Worm (Caenorhabditis elegans) whole organism, L2 larva: ENCODE measurements around the gene grl-8.

Experiments
- Y55F3AM.14 ChIP-seq: fragments of 200-800 bp; sonication (Bioruptor generic); optimal IDR thresholded peaks from 2 replicates; lab custom pipeline; 2018; ENCODE audit warnings: mild to moderate bottlenecking, missing genetic modification characterization, missing compliant biosample characterization
- ZK546.5 ChIP-seq: sonication (generic microtip); optimal IDR thresholded peaks from 2 replicates; lab custom pipeline; 2017; ENCODE audit warnings: missing biosample characterization, missing genetic modification characterization
- alr-1 ChIP-seq: fragments of 150-350 bp; optimal IDR thresholded peaks from 2 replicates; lab custom pipeline; 2014; ENCODE audit warnings: missing biosample characterization, missing genetic modification characterization
- aly-2 ChIP-seq: fragments of 150-350 bp; optimal IDR thresholded peaks from 2 replicates; lab custom pipeline; 2014; ENCODE audit warnings: missing biosample characterization, missing genetic modification characterization
- blmp-1 ChIP-seq: sonication (generic microtip); optimal IDR thresholded peaks from 2 replicates; lab custom pipeline; 2017; ENCODE audit warnings: missing genetic modification characterization, mild to moderate bottlenecking, missing compliant biosample characterization, antibody characterized with exemption, moderate library complexity; ENCODE audit not compliant: insufficient read depth
- ceh-82 ChIP-seq: fragments of 150-350 bp; optimal IDR thresholded peaks from 2 replicates; lab custom pipeline; 2014; ENCODE audit warnings: missing biosample characterization, missing genetic modification characterization
- dmd-4 ChIP-seq: sonication (generic microtip); optimal IDR thresholded peaks from 2 replicates; lab custom pipeline; 2017; ENCODE audit warnings: missing biosample characterization, missing genetic modification characterization
- egl-27 ChIP-seq: sonication (generic microtip); optimal IDR thresholded peaks from 3 replicates; lab custom pipeline; 2017; ENCODE audit warnings: missing biosample characterization, missing genetic modification reagents, missing genetic modification characterization
- elt-1 ChIP-seq: fragments of 150-350 bp; optimal IDR thresholded peaks from 2 replicates; lab custom pipeline; 2014; ENCODE audit warnings: missing biosample characterization, missing genetic modification characterization
- elt-3 ChIP-seq: sonication (generic microtip); optimal IDR thresholded peaks from 2 replicates; lab custom pipeline; 2017; ENCODE audit warnings: missing biosample characterization, missing genetic modification characterization
- fos-1 ChIP-seq: fragments of 150-350 bp; optimal IDR thresholded peaks from 2 replicates; lab custom pipeline; 2014; ENCODE audit warnings: missing biosample characterization, missing genetic modification characterization
- gmeb-1 ChIP-seq: fragments of 150-350 bp; optimal IDR thresholded peaks from 2 replicates; lab custom pipeline; 2014; ENCODE audit warnings: missing biosample characterization, missing genetic modification characterization
- lin-11 ChIP-seq: fragments of 150-350 bp; sonication (generic microtip); optimal IDR thresholded peaks from 2 replicates; lab custom pipeline; 2014; ENCODE audit warnings: missing biosample characterization, missing genetic modification characterization, inconsistent platforms, mixed read lengths
- lin-39 ChIP-seq: fragments of 150-350 bp; optimal IDR thresholded peaks from 2 replicates; lab custom pipeline; 2014; ENCODE audit warnings: missing biosample characterization, missing genetic modification reagents, missing genetic modification characterization
- lsy-2 ChIP-seq, 2 experiments: fragments of 150-350 bp in 1 of 2; sonication (generic microtip) in 1 of 2; optimal IDR thresholded peaks; 2 replicates each; lab custom pipeline; 2014 to 2017; ENCODE audit warnings: missing biosample characterization in 2 of 2, missing genetic modification characterization in 2 of 2
- mab-5 ChIP-seq: fragments of 150-350 bp; optimal IDR thresholded peaks from 2 replicates; lab custom pipeline; 2014; ENCODE audit warnings: missing biosample characterization, missing genetic modification characterization
- mbf-1 ChIP-seq: sonication (generic microtip); optimal IDR thresholded peaks from 2 replicates; lab custom pipeline; 2017; ENCODE audit warnings: missing biosample characterization, missing genetic modification characterization
- nhr-10 ChIP-seq: sonication (generic microtip); optimal IDR thresholded peaks from 2 replicates; lab custom pipeline; 2017; ENCODE audit warnings: missing biosample characterization, missing genetic modification characterization
- nhr-129 ChIP-seq: fragments of 150-350 bp; optimal IDR thresholded peaks from 2 replicates; lab custom pipeline; 2014; ENCODE audit warnings: missing biosample characterization, missing genetic modification characterization
- nhr-21 ChIP-seq: fragments of 150-350 bp; optimal IDR thresholded peaks from 2 replicates; lab custom pipeline; 2014; ENCODE audit warnings: missing biosample characterization, missing genetic modification characterization
- nhr-237 ChIP-seq: fragments of 150-350 bp; optimal IDR thresholded peaks from 2 replicates; lab custom pipeline; 2014; ENCODE audit warnings: missing biosample characterization, missing genetic modification characterization
- nhr-25 ChIP-seq: fragments of 150-350 bp; sonication (generic microtip); optimal IDR thresholded peaks from 3 replicates; lab custom pipeline; 2014; ENCODE audit warnings: missing biosample characterization, missing genetic modification characterization
- nhr-6 ChIP-seq: fragments of 150-350 bp; optimal IDR thresholded peaks from 2 replicates; lab custom pipeline; 2014; ENCODE audit warnings: missing biosample characterization, missing genetic modification characterization
- nhr-77 ChIP-seq: fragments of 150-350 bp; optimal IDR thresholded peaks from 2 replicates; lab custom pipeline; 2014; ENCODE audit warnings: missing biosample characterization, missing genetic modification characterization
- peb-1 ChIP-seq: fragments of 150-350 bp; optimal IDR thresholded peaks from 2 replicates; lab custom pipeline; 2014; ENCODE audit warnings: missing biosample characterization, missing genetic modification characterization
- skn-1 ChIP-seq: sonication (generic microtip); optimal IDR thresholded peaks from 2 replicates; lab custom pipeline; 2017; ENCODE audit warnings: missing biosample characterization, missing genetic modification characterization
- sma-3 ChIP-seq: sonication (generic microtip); optimal IDR thresholded peaks from 2 replicates; lab custom pipeline; 2016; ENCODE audit warnings: missing genetic modification reagents, missing genetic modification characterization, missing compliant biosample characterization
- sma-9 ChIP-seq, 2 experiments: fragments of 150-350 bp in 1 of 2; sonication (generic microtip) in 1 of 2; optimal IDR thresholded peaks; 2 replicates each; lab custom pipeline; 2014 to 2016; ENCODE audit warnings: missing genetic modification characterization in 2 of 2, mild to moderate bottlenecking in 1 of 2, missing biosample characterization in 1 of 2, missing compliant biosample characterization in 1 of 2, missing genetic modification reagents in 1 of 2, moderate library complexity in 1 of 2
- snpc-4 ChIP-seq: fragments of 150-350 bp; optimal IDR thresholded peaks from 2 replicates; lab custom pipeline; 2014; ENCODE audit warnings: missing biosample characterization, missing genetic modification characterization
- unc-39 ChIP-seq: fragments of 150-350 bp; optimal IDR thresholded peaks from 2 replicates; lab custom pipeline; 2014; ENCODE audit warnings: missing biosample characterization, missing genetic modification characterization
- unc-55 ChIP-seq: fragments of 150-350 bp; sonication (generic microtip); optimal IDR thresholded peaks from 3 replicates; lab custom pipeline; 2014; ENCODE audit warnings: missing biosample characterization, missing genetic modification reagents, missing genetic modification characterization
- ztf-1 ChIP-seq: fragments of 200-800 bp; sonication (Bioruptor generic); conservative IDR thresholded peaks from 2 replicates; pipeline ENCODE4 v1.3.6; 2022; ENCODE audit warnings: missing genetic modification characterization, missing compliant biosample characterization

grl-8 gene

DNA sequence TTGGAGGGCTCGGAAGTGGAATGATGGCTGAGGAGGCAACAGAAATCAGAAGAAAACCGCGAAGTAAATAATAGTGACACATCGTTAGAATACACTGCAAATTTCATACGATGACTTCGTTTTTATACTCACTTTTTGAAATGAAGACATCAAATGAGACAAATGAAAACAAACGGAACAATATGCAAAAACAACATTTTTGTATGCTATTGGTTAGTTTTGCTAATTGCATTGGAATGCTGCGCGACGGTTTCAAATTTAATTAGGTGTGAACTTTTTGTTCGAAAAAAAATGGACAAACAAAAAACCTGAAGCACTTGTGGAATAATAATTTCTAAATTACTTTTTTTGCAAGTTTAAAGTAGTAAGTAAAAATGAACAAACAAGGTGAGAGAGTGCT, at the start of gene grl-8:
TSS of gene grl-8 (minus strand) at position 101 of the 400 bp plus-strand sequence.
- TF ChIP-seq ZK546.5 (tag; lab: Kevin White, UChicago) (no peak), Y55F3AM.14 (GFP tag; lab: Kevin White, UChicago) (no peak), sma-3 (GFP tag; lab: Kevin White, UChicago) (no peak), lsy-2 (tag; optimal IDR thresholded peaks at IDR 0.05; lab: Kevin White, UChicago) (no peak), ceh-82 (tag; lab: Kevin White, UChicago) (no peak), nhr-10 (tag; lab: Kevin White, UChicago) (no peak), egl-27 (no peak)

DNA sequence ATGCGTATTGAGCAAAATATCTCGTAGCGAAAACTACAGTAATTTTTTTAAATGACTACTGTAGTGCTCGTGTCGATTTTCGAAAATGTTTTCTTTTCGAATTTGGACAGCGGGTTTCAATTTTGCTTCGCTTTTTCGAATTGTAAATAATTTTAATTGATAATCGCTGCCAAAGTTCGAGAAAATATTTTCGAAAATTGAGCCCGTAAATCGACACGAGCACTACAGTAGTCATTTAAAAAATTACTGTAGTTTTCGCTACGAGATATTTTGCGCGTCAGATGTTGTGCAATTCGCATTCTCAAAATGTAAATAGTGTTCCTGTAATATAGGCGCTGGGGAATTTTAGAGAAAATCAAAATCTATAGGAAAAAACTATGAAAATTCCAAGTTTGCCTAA, 49.4 kb upstream of the grl-8 start:
- TF ChIP-seq Y55F3AM.14 (GFP tag; lab: Kevin White, UChicago) (no peak), elt-1 (tag; lab: Kevin White, UChicago) (no peak), fos-1 (tag; lab: Kevin White, UChicago) (no peak), lin-11 (tag; lab: Kevin White, UChicago) (no peak), aly-2 (tag; lab: Kevin White, UChicago) (no peak), nhr-10 (tag; lab: Kevin White, UChicago) (no peak), blmp-1 (tag; lab: Kevin White, UChicago) (no peak), lsy-2 (tag; optimal IDR thresholded peaks at IDR 0.05; lab: Kevin White, UChicago) (no peak), dmd-4 (no peak), nhr-129 (tag; lab: Kevin White, UChicago) (no peak), nhr-77 (no peak), nhr-21 (tag; lab: Kevin White, UChicago) (no peak), gmeb-1 (tag; lab: Kevin White, UChicago) (no peak), elt-3 (tag; lab: Kevin White, UChicago) (no peak), sma-9 (GFP tag; optimal IDR thresholded peaks at IDR 0.05; lab: Kevin White, UChicago) (no peak), sma-9 (tag; optimal IDR thresholded peaks at IDR 0.05; lab: Kevin White, UChicago) (no peak), nhr-6 (tag; lab: Kevin White, UChicago) (no peak), mab-5 (no peak), lin-39 (tag; lab: Kevin White, UChicago) (no peak), nhr-237 (tag; lab: Kevin White, UChicago) (no peak), snpc-4 (tag; lab: Kevin White, UChicago) (no peak)

DNA sequence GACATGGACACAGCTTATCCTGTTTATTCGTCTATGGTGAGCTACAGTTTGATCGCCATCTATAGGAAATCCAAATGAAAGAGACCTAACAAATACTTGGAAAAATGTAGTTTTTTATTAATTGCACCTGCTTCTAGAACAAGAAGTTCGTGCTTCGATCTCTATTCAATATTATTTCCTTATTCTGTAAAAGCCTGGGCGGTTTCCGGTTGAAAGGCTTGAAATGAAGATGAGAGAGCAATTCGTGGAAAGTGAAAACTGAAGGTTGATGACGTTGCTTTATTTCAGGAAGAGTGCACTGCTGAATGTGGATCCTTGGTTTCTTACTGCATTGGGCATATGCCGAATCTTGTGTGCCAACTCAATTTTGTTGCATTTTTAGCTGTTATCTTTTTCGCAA, 47.8 kb upstream of the grl-8 start:
- TF ChIP-seq nhr-6 (tag; lab: Kevin White, UChicago) (no peak), nhr-25 (no peak)
- TF ChIP-seq, all 48 proteins: peak for 0

DNA sequence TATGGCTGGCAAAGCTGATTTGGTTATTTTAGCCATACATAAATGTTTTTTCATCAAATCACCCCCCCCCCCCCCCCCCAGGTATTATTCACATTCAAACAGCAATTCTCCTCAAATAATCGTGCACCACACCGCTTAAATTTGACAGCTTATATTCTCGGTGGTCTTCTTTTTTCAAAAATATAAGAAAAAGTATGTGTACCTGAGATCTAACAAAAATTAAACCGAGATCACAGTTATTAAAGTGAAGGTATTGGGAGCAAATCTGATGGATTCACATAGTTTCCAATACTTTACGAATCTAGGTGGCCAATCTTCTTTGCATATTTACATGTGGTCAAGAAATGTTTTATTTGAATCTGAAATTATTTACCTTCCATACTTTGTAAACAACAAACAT, 47.3 kb upstream of the grl-8 start, which contains the start of gene ZC404.15:
TSS of gene ZC404.15 (plus strand) at position 301 of the 400 bp plus-strand sequence.
- TF ChIP-seq nhr-129 (tag; lab: Kevin White, UChicago) (no peak), skn-1 (tag; lab: Kevin White, UChicago) (no peak), dmd-4 (no peak), fos-1 (tag; lab: Kevin White, UChicago) (no peak), mab-5 (no peak), alr-1 (tag; lab: Kevin White, UChicago) (no peak), elt-3 (tag; lab: Kevin White, UChicago) (no peak), ceh-82 (tag; lab: Kevin White, UChicago) (no peak), lin-39 (tag; lab: Kevin White, UChicago) (no peak), mbf-1 (tag; lab: Kevin White, UChicago) (no peak), lin-11 (tag; lab: Kevin White, UChicago) (no peak)

DNA sequence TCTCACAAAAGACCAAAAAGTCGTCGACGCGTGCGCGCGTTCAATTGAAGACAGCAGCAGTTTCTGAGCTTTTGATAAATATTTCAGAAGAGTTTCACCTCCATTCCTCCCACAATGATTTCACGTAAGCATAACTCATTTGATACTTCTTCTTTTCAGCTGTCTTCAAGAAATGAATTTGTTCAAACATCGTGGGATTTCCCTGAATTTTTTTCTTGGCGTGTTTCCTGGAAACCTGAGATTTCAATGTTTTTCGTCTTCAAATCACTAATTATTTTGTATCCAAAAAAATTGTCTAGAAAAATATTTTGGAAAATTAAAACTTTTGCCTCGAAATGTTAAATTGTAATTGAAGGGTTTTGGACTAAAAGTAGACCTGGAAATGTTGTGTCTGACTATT, 45.6 kb upstream of the grl-8 start:
- TF ChIP-seq alr-1 (tag; lab: Kevin White, UChicago) (no peak), nhr-129 (tag; lab: Kevin White, UChicago) (no peak), ztf-1 (GFP tag; lab: Robert Waterston, UW) (no peak), unc-39 (tag; lab: Kevin White, UChicago) (no peak), peb-1 (tag; lab: Kevin White, UChicago) (no peak), unc-55 (GFP tag; lab: Kevin White, UChicago) (no peak), fos-1 (tag; lab: Kevin White, UChicago) (no peak)
